Worm (Caenorhabditis elegans): Measurements from ENCODE around the gene fbxa-15.
A peak's percentile ranks its signal among the peaks of the same experiment; 100 is the strongest.

DNA sequence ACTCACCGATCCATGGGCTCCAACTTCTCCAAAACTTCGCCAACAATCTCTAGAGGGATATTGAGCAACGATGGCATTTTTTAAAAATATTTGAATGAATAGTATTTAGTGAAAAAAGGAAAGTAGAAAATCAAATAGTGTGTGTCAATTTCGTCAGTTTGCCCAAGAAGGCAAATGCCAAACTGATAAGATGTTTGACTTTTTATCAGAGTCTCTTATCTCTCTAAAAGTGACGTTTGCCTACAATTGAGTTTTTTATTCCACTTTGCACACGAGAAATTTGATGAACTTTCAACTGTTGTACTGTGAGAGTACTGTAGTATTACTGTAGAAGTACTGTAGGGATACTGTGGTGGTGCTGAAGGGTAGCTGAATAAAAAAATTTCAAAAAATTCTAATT, 2.1 kb upstream of the fbxa-15 start:
- no peak for TF ChIP-seq ceh-28 (tag; optimal IDR thresholded peaks at IDR 0.05)
- no peak for TF ChIP-seq ces-1 (GFP tag; optimal IDR thresholded peaks at IDR 0.05)
- TF ChIP-seq R02D3.7 (tag; optimal IDR thresholded peaks at IDR 0.05), result no peak
- peak; percentile 19 for TF ChIP-seq dve-1 (tag; optimal IDR thresholded peaks at IDR 0.05; ENCODE audit: insufficient read depth)
- no peak for TF ChIP-seq saeg-2 (GFP tag; IDR thresholded peaks at IDR 0.05)
- no peak for TF ChIP-seq daf-12 (tag; optimal IDR thresholded peaks at IDR 0.05)
- TF ChIP-seq zip-11 (GFP tag; IDR thresholded peaks at IDR 0.05), result no peak
- no peak for TF ChIP-seq egl-43 (GFP tag; IDR thresholded peaks at IDR 0.05)
- TF ChIP-seq ZK337.2 (GFP tag; IDR thresholded peaks at IDR 0.05), result no peak
- TF ChIP-seq hlh-30 (tag; optimal IDR thresholded peaks at IDR 0.05; ENCODE audit: insufficient read depth), result no peak
- TF ChIP-seq unc-62 (GFP tag; optimal IDR thresholded peaks at IDR 0.05 in 1 of 2), result no peak
- TF ChIP-seq unc-62 (tag; optimal IDR thresholded peaks at IDR 0.05), result no peak
- TF ChIP-seq skn-1 (tag; optimal IDR thresholded peaks at IDR 0.05), result no peak
- TF ChIP-seq aly-2 (tag; optimal IDR thresholded peaks at IDR 0.05), result no peak

Data from whole organism, L4 larva.